Fruit fly (Drosophila melanogaster) S2 (cell line): ENCODE measurements around the gene side-VII.

Experiments used
- CG8478 ChIP-seq: fragments of >200 bp; optimal IDR thresholded peaks from 2 replicates; lab custom pipeline; 2018
- CTCF ChIP-seq, 2 experiments: fragments of >200 bp; optimal IDR thresholded peaks; 2 replicates each; lab custom pipeline; 2018

Gene side-VII

dm6 chr3R:9739793-9740192, at the start of gene side-VII:
TSS of gene side-VII (minus strand) at chr3R:9739979.
- TF ChIP-seq CTCF (optimal IDR thresholded peaks at IDR 0.05; lab: Kevin White, UChicago) (no peak), CG8478 (no peak)

DNA sequence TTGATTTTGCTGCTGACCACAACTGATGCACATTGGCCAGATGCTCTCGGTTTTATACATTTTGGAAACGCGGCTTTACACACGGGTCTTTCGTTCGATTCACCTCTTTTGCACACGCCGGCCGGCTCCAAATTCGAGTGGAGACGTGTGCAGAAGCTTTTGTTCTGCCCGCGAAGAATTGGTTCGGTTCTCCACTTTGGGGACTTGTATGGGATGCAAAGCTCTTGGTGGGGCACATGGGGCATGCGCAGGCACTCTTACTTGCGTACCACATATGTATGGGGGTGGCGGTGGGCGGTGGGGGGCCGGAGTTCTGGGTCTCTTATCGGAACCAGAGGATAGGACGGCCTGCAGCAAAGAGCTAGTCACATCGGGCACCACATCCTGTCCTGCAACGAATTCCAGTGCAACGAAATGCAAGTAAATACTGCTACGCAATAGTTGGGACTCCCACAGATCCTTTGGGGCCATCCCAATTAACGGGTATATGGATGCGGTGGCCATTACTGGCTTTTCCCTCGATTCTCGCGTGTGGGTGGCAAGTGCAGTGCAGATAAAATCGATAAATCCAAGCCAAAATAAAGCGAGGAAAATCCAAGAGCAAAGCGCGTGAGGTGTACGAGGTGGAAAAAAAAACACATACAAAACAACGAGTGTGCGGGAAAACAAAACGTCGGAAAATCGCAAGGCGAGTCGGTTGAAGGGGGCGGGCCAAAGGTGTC, 44.7 kb upstream of the side-VII start, which contains the start of the genes MtnA and CG8500:
MtnA (minus strand) TSS at position 30 of the 722 bp plus-strand sequence.
CG8500 (plus strand) TSS at position 313 of the 722 bp plus-strand sequence.
- TF ChIP-seq CG8478 (no peak), CTCF (optimal IDR thresholded peaks at IDR 0.05; lab: Kevin White, UChicago) (no peak)

- TF ChIP-seq CTCF (optimal IDR thresholded peaks at IDR 0.05; lab: Kevin White, UChicago): no peak
- no peak for TF ChIP-seq CG8478
Measured at dm6 chr3R:9783240-9783917, 43.6 kb upstream of the side-VII start.

DNA sequence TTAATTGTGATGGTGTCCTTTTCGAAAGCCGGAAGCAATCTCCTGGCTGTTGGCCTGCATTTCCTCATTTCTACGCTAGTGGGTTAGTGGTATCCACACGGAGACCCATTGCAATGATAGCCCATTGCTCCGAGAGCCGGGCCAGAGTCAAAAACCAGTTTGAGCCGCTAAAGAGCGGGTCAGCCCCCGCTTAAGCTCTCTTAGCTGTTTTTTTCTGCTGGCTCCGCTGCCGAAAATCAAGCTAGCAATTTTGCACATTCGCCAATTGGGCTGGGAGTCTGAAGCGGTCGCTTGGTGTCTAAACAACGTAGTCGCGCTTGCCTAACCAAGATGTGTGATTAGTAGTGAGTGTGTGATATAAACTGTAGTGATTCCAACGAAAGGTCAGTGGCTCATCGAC, 40.0 kb upstream of the side-VII start, which contains the start of gene CG12947:
CG12947 (plus strand) TSS at position 301 of the 400 bp plus-strand sequence.
- TF ChIP-seq CTCF (optimal IDR thresholded peaks at IDR 0.05; lab: Kevin White, UChicago) (no peak), CG8478 (no peak)

- TF ChIP-seq CTCF (optimal IDR thresholded peaks at IDR 0.05; lab: Kevin White, UChicago) (peak; percentile 60 to 70), CG8478 (no peak)
Measured at dm6 chr3R:9777941-9778360, 38.2 kb upstream of the side-VII start, which contains the start of gene RpS29. TSS of gene RpS29 (plus strand) at chr3R:9778042.

dm6 chr3R:9774821-9775220, 35.0 kb upstream of the side-VII start, which contains the start of gene topi:
TSS of gene topi (plus strand) at chr3R:9775121.
- TF ChIP-seq CTCF (optimal IDR thresholded peaks at IDR 0.05; lab: Kevin White, UChicago) (no peak), CG8478 (no peak)

dm6 chr3R:9774147-9774546, 34.4 kb upstream of the side-VII start, which contains the start of gene Whamy:
TSS of gene Whamy (minus strand) at chr3R:9774419.
- TF ChIP-seq CTCF (optimal IDR thresholded peaks at IDR 0.05; lab: Kevin White, UChicago) (no peak), CG8478 (no peak)

DNA sequence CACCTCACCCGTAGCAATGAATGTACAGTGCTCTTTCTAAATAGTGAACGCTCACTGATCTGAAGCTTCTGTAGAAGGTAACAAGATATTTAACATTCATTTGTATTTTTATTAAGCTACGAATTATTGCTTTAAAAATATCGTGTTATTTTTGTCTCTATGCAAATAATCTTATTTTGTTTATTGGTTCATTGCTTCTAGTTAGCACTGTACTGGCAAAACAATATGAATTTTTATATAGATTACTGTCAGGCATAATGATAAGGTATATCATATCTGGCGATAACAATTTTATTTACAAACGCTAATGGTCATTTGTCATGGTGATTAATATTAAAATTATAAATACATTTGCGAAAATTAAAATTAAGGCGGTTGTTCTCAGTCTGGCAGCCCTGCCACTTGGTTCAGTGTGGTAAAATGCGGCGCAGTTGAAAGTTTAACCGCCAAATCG, 31.8 kb upstream of the side-VII start, which contains the start of gene CG9471:
CG9471 (minus strand) TSS at position 24 of the 454 bp plus-strand sequence.
- TF ChIP-seq CG8478 (no peak), CTCF (optimal IDR thresholded peaks at IDR 0.05; lab: Kevin White, UChicago) (no peak)

DNA sequence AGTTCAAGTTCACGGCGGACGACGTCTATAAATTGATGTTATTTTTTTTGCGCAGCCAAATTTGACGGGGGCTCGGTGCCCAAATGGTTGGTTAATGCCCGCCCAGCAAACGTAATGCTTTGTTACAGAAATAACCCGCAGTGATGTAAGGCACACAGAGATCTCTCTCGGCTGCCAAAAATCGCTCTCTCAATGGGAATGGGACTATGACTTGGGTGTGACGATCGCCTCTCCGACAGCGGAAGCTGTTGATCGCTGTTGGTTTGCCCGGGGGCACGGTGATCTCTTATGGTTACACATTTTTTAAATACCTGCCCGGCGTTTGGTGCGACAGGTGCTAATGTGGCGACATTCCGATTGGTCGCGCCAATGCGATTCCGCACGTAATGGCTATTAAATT, 30.3 kb upstream of the side-VII start:
- no peak for TF ChIP-seq CTCF (optimal IDR thresholded peaks at IDR 0.05; lab: Kevin White, UChicago)
- TF ChIP-seq CG8478: no peak

DNA sequence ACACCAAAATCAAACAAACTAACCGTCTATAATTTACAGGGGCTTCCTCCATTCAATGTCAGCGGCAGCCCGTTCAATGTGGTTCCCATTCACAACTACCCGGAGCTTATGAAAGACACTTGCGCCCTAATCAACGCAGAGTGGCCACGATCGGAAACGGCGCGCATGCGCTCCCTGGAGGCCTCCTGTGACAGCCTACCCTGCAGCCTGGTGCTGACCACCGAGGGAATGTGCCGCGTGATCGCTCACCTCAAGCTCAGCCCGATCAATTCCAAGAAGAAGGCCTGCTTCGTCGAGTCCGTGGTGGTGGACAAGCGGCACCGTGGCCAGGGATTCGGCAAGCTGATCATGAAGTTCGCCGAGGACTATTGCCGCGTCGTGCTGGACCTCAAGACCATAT, 29.1 kb upstream of the side-VII start, which contains the start of gene MED6:
MED6 (minus strand) TSS at position 101 of the 400 bp plus-strand sequence.
- TF ChIP-seq CTCF (optimal IDR thresholded peaks at IDR 0.05; lab: Kevin White, UChicago): no peak
- no peak for TF ChIP-seq CG8478

dm6 chr3R:9767620-9768592, 28.1 kb upstream of the side-VII start, which contains the start of gene Naa80:
TSS of gene Naa80 (plus strand) at chr3R:9767834.
- TF ChIP-seq CTCF (optimal IDR thresholded peaks at IDR 0.05; lab: Kevin White, UChicago) (peak in 1 of 2 experiments; percentile 16), CG8478 (no peak)

- TF ChIP-seq CG8478 (no peak), CTCF (optimal IDR thresholded peaks at IDR 0.05; lab: Kevin White, UChicago) (no peak)
Measured at dm6 chr3R:9762955-9763931, 23.5 kb upstream of the side-VII start, which contains the start of the genes Snap24 and CG8478. TSS of gene Snap24 (minus strand) at chr3R:9763150. TSS of gene CG8478 (plus strand) at chr3R:9763650.
